Fruit fly (Drosophila melanogaster): ENCODE data around the gene CG9673.

The CG9673 gene

DNA sequence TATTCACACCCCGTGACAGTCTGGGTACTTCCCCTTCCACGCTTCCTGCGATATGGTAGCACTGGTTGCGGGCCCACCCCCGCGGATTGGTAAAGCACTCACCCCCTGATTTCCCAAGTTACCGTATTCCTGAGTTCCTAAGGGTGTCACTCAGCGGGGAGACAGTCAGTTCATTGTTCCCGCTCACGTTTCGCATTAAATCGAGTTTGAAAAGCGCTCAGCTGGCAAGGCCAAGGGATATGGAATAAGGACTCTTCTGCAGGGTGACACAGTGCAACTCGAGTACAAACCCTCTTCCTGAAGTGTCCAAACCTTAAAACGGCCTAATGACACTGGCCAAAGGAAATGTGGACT lies 15.6 kb downstream of the CG9673 start:
- TF ChIP-seq Sin3A (optimal IDR thresholded peaks at IDR 0.05) = no peak

DNA sequence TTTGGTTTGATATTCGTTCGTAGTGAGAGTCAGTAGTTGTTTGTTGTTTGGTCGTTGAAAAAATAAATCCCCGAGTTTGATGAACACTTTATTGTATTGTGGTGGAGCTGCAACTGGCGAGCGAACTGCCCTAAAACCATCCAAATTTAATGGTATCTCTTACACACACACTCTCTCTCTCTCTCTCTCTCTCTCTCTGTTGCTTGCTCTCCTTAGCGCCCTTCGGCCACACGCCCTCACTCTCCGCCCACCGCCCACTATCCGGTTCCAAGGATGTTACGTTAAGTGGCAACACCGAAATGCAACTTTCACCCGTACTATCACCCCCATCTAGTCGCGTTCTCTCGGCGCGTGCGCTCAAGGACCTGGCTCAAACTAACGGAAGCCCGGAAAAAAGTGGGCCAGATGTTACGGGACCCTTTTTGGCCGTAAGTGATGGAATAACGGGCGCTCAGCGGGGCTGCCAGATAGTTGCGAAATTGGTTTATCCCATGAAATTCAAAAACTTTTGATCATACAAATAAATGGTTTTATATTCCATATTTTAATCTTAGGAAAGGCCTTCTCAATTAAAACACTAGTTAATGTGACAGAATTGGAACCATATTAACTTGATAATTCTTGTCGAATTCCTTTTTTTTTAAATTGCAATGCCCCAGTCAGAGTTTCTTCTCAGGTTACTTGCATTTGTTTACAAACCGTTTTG lies 16.1 kb downstream of the CG9673 start:
- no peak for TF ChIP-seq ttk (optimal IDR thresholded peaks at IDR 0.05)
- TF ChIP-seq psq (optimal IDR thresholded peaks at IDR 0.05) = no peak
- no peak for TF ChIP-seq Sin3A (optimal IDR thresholded peaks at IDR 0.05)
- no peak for TF ChIP-seq insv (optimal IDR thresholded peaks at IDR 0.05)
- no peak for TF ChIP-seq Myc (optimal IDR thresholded peaks at IDR 0.05)
- no peak for TF ChIP-seq h (optimal IDR thresholded peaks at IDR 0.05)

DNA sequence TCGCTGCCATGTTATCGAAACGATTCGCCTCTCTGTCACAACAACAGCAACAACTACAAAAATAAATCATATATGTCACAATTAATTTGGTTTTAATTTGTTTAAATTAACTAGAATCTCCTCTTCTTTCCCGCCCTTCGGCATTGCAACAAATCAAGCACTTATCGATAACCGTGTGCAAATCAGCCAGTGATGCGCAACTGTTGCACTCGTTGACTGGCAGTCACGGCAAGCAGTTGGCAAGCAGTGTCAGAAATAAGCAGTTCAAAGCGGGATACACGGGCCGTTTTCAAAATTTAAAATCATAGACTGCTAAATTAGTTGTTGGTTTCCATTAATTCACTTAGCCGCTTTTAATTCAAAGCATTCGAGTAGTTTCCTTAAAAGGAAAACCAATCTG lies 19.9 kb downstream of the CG9673 start, which contains the start of gene Axs:
Gene Axs, minus strand, starts transcription at position 131 of the 400 bp plus-strand sequence.
- TF ChIP-seq h (optimal IDR thresholded peaks at IDR 0.05) = no peak
- no peak for TF ChIP-seq Sin3A (optimal IDR thresholded peaks at IDR 0.05)
- no peak for TF ChIP-seq psq (optimal IDR thresholded peaks at IDR 0.05)
- TF ChIP-seq ttk (optimal IDR thresholded peaks at IDR 0.05) = no peak
- TF ChIP-seq Myc (optimal IDR thresholded peaks at IDR 0.05) = no peak
- TF ChIP-seq insv (optimal IDR thresholded peaks at IDR 0.05) = no peak

DNA sequence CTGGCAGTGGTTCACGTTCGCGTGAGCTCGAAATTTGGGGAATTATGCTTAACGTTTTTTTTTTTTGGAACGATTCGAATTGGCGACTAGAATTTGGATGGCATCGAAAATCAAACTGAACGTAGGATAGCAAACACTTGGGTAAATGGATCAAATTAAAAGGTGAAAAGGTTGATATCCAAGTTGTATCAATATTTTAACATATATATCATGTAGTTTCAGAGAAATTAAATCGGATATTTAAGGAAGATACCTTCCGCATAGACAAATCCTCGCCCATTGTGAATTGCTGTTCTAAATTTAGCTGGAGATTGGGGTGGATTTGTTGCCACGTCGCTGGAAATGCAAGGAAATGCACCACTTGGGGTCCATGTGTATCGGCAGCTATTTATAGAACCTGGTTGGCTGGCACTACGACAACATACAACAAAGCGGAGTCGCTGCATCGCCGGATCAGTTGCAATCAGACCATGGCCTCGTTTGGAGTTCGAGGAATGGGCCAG lies 24.8 kb downstream of the CG9673 start, which contains the start of the genes CG13010 and sing:
Gene CG13010, minus strand, starts transcription at position 101 of the 503 bp plus-strand sequence.
Gene sing, plus strand, starts transcription at position 453 of the 503 bp plus-strand sequence.
- TF ChIP-seq psq (optimal IDR thresholded peaks at IDR 0.05) (no peak), insv (optimal IDR thresholded peaks at IDR 0.05) (no peak), ttk (optimal IDR thresholded peaks at IDR 0.05) (no peak), Sin3A (optimal IDR thresholded peaks at IDR 0.05) (no peak), h (optimal IDR thresholded peaks at IDR 0.05) (no peak), Myc (optimal IDR thresholded peaks at IDR 0.05) (no peak)

DNA sequence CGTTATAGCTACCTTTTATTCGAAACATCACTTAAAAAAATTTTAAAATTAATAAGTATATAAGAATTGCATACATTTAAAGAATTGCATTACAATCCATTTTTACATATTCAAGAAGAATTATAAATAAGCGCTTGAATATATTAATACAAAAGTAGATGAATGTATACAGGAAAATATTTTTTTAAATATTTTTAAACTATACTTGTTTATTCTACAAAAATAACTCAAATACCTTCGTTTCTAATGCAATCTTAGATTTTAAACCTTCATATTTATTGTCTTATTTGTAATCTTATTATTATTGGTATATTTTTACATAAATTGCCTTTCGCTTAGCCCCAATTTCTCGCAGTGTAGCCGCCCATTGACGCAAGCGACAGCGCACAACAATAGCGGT lies 26.5 kb downstream of the CG9673 start:
- no peak for TF ChIP-seq Myc (optimal IDR thresholded peaks at IDR 0.05)
- TF ChIP-seq Sin3A (optimal IDR thresholded peaks at IDR 0.05) = no peak
- TF ChIP-seq insv (optimal IDR thresholded peaks at IDR 0.05) = no peak
- TF ChIP-seq psq (optimal IDR thresholded peaks at IDR 0.05) = no peak
- TF ChIP-seq ttk (optimal IDR thresholded peaks at IDR 0.05) = no peak
- TF ChIP-seq h (optimal IDR thresholded peaks at IDR 0.05) = no peak

DNA sequence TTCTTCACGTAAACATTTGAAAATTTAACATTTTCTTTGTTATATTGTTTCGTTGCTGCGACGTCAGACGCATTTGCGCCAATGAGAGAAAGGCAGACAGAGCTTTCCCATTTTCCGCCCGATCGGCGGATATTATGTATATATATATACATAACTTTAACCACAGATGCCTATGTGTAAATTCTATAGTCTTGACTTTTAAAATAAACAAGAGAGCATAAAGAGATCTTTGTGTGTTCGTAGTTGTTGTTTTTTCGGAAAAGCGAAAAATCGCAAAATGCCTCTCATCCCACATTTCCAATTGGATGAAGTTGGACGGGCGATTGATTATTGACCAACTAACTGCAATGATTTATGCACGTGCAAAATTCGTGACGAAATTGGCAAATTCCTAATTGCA lies 27.0 kb downstream of the CG9673 start, which contains the start of gene CG13012:
Gene CG13012, minus strand, starts transcription at position 101 of the 400 bp plus-strand sequence.
- TF ChIP-seq Myc (optimal IDR thresholded peaks at IDR 0.05) (no peak), ttk (optimal IDR thresholded peaks at IDR 0.05) (no peak), h (optimal IDR thresholded peaks at IDR 0.05) (no peak), Sin3A (optimal IDR thresholded peaks at IDR 0.05) (no peak), psq (optimal IDR thresholded peaks at IDR 0.05) (no peak), insv (optimal IDR thresholded peaks at IDR 0.05) (no peak)

DNA sequence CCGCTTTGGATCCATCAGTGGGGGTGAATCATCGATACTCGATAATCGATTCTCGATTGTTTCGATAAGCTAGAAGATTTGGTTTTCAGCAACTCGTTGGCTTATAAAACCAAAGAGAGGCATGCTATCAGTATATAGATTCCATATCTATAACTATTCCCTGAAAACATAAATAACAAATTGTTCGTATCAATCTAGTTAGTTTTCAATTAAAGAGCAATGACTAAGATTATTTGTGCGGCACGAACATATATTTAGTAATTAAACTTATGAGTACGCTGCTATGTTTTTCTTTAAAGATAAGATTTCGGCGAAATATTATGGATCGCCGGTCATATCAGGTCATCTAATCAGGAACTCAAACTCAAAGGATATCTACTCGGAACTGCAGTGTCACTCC lies 29.1 kb downstream of the CG9673 start:
- TF ChIP-seq Myc (optimal IDR thresholded peaks at IDR 0.05) = no peak
- TF ChIP-seq psq (optimal IDR thresholded peaks at IDR 0.05) = no peak
- TF ChIP-seq h (optimal IDR thresholded peaks at IDR 0.05) = no peak
- no peak for TF ChIP-seq insv (optimal IDR thresholded peaks at IDR 0.05)
- no peak for TF ChIP-seq Sin3A (optimal IDR thresholded peaks at IDR 0.05)
- TF ChIP-seq ttk (optimal IDR thresholded peaks at IDR 0.05) = no peak

DNA sequence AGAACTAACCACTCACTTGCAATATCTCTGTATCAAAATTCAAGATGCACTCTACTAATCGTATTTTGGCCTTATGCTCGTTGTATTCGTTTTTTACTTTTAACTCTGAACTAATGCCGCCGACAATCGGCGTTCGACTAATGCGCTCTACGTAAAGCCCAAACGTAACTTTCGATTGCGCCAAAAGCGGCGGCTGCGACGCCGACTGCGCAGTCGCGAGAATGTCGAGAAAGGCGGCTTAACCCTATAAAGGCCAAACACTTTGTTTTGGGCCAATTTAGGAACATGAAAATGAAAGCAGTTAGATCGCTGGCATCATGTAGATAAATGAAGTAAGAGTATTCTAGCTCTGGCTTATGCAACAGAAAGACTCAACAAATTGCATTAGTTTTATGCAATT lies 30.8 kb downstream of the CG9673 start:
- no peak for TF ChIP-seq ttk (optimal IDR thresholded peaks at IDR 0.05)
- TF ChIP-seq insv (optimal IDR thresholded peaks at IDR 0.05) = no peak
- no peak for TF ChIP-seq Myc (optimal IDR thresholded peaks at IDR 0.05)
- no peak for TF ChIP-seq h (optimal IDR thresholded peaks at IDR 0.05)
- no peak for TF ChIP-seq psq (optimal IDR thresholded peaks at IDR 0.05)
- TF ChIP-seq Sin3A (optimal IDR thresholded peaks at IDR 0.05) = no peak

DNA sequence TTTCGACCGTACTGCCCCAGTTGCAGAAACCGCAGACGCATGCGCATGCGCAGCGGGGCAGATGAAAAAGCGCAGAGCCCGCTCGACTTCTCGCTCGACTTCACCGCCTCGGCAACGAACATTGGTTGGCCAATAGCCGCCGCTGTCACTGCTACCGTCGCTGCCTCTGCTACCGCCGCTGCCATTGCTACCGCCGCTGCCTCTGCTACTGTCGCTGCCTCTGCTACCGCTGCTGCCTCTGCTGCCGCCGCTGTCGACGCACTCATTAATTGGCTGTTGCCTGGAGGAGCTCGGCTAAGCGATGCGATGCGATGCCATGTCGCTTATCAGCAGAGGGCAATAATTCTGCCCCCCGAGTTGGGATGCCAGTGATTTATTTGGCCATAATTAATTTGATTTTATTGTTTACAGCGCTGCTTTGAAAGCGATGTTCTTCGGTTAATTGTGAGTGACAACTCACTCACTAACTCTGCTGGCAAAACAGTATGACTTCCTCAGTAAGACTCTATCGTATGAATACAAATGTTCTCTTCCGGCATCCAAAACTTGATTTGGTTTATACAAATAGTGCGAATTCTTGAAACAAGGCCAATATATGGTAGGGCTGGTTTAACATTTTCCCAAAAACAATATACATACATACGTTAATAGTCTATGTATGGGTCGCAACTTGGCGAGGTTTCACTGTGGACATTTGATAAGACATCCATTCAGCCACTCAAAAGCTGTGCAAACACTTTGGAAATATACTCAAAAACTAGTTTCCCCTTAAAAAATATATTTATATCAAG lies 32.8 kb downstream of the CG9673 start:
- TF ChIP-seq h (optimal IDR thresholded peaks at IDR 0.05) = no peak
- TF ChIP-seq Sin3A (optimal IDR thresholded peaks at IDR 0.05) = no peak
- TF ChIP-seq insv (optimal IDR thresholded peaks at IDR 0.05) = no peak
- no peak for TF ChIP-seq ttk (optimal IDR thresholded peaks at IDR 0.05)
- TF ChIP-seq psq (optimal IDR thresholded peaks at IDR 0.05) = no peak
- TF ChIP-seq Myc (optimal IDR thresholded peaks at IDR 0.05) = no peak

DNA sequence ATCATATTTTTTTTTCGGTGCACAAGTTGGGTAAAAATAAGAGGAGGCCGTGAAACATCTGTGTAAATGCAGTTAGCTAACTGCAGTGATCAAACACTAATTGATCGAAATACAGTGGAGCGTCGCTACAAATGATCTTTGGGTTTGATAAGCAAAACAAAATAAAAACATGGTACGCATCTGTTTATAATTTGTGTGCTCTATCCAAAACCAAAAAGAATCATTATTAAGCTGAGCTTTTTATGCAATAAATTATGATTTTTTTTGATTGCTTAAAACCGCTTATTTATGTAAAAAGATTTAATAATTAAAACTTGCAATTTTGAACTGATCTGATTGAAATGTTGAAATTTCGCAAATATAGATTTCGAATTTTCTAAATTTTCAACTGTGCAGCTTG lies 33.4 kb downstream of the CG9673 start:
- TF ChIP-seq ttk (optimal IDR thresholded peaks at IDR 0.05) = no peak
- no peak for TF ChIP-seq Sin3A (optimal IDR thresholded peaks at IDR 0.05)
- TF ChIP-seq insv (optimal IDR thresholded peaks at IDR 0.05) = no peak
- no peak for TF ChIP-seq h (optimal IDR thresholded peaks at IDR 0.05)
- no peak for TF ChIP-seq Myc (optimal IDR thresholded peaks at IDR 0.05)
- TF ChIP-seq psq (optimal IDR thresholded peaks at IDR 0.05) = no peak

DNA sequence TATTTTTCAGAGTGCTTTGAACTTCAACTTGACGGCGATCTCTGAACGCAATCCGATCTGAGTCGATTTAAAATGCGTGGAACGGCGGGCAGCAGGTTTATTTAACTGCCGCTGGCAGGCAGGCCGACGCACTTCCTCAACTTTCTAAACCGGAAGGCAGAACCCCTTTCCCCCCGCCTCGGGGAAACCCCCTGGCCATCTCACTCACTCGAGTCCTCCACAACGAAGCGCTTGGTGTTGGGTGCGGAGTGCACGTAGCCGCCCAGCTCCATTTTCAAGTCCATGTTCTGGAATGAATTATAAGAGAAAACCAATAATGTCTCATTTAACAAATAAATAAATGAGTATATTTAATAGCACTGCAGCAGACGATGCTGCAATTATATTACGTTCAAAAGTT lies 33.8 kb downstream of the CG9673 start:
- no peak for TF ChIP-seq Sin3A (optimal IDR thresholded peaks at IDR 0.05)
- TF ChIP-seq psq (optimal IDR thresholded peaks at IDR 0.05) = no peak
- no peak for TF ChIP-seq ttk (optimal IDR thresholded peaks at IDR 0.05)
- TF ChIP-seq insv (optimal IDR thresholded peaks at IDR 0.05) = no peak

DNA sequence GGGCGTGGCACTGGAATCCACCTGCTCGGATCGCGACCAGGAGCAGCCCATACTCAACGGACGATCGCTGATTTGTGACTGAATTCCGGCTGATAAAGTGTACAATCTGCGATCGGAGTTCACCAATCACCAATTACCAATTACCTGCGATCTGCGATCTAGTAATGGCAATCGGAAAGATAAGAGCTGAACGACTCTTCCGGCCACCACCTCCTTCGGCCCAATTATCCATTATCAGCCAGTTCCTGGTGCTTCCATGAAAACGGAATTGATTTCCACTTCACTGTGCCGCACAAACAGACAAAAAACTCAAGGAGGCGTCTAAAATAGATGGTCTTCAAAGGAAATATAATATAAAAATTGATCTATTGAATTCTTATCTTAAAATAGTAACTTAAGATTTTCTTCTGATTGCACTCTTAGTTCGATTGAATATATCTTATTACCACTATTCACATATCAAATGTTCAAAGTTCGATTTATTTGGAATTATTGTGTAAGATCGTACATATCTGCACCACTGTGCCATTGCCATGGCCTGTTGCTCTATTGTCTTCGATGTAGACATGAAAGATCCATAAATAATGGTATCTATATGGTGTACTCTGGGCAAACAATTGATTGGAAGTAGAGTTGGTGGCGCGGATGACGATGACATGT lies 39.1 kb downstream of the CG9673 start, which contains the start of gene CG15865:
Gene CG15865, minus strand, starts transcription at position 51 of the 660 bp plus-strand sequence.
- no peak for TF ChIP-seq h (optimal IDR thresholded peaks at IDR 0.05)
- TF ChIP-seq ttk (optimal IDR thresholded peaks at IDR 0.05) = no peak
- TF ChIP-seq Sin3A (optimal IDR thresholded peaks at IDR 0.05) = no peak
- TF ChIP-seq insv (optimal IDR thresholded peaks at IDR 0.05) = no peak
- no peak for TF ChIP-seq Myc (optimal IDR thresholded peaks at IDR 0.05)
- TF ChIP-seq psq (optimal IDR thresholded peaks at IDR 0.05) = no peak
